Fruit fly (Drosophila melanogaster) whole organism, embryonic: ENCODE measurements around the gene CG10252.
A peak's percentile ranks its signal among the peaks of the same experiment; 100 is the strongest.

ENCODE experiments used
- Atf-2 ChIP-seq: fragments of 200-800 bp; sonication (Bioruptor generic); optimal IDR thresholded peaks from 2 replicates; lab custom pipeline; 2016; ENCODE audit warnings: missing biosample characterization, missing genetic modification characterization
- Atf6 ChIP-seq: fragments of 200-800 bp; sonication (Bioruptor generic); IDR thresholded peaks from 2 replicates; pipeline ENCODE4 v1.3.6; 2022; ENCODE audit warnings: missing biosample characterization, missing genetic modification characterization
- CG10147 ChIP-seq: fragments of 200-800 bp; sonication (Bioruptor generic); optimal IDR thresholded peaks from 2 replicates; lab custom pipeline; 2019; ENCODE audit warnings: missing biosample characterization, mild to moderate bottlenecking, missing genetic modification characterization, moderate library complexity
- CG1024 ChIP-seq: fragments of 200-800 bp; sonication (Bioruptor generic); IDR thresholded peaks from 2 replicates; pipeline ENCODE4 v1.3.6; 2022; ENCODE audit warnings: missing biosample characterization, missing genetic modification characterization
- CG10565 ChIP-seq: fragments of 200-800 bp; sonication (Bioruptor generic); optimal IDR thresholded peaks from 3 replicates; lab custom pipeline; 2016; ENCODE audit warnings: missing biosample characterization, mild to moderate bottlenecking, missing genetic modification characterization
- CG10979 ChIP-seq: fragments of 200-800 bp; sonication (Bioruptor generic); optimal IDR thresholded peaks from 2 replicates; lab custom pipeline; 2018; ENCODE audit warnings: missing biosample characterization, mild to moderate bottlenecking, missing genetic modification characterization, moderate library complexity
- CG11085 ChIP-seq: fragments of 200-800 bp; sonication (Bioruptor generic); IDR thresholded peaks from 2 replicates; pipeline ENCODE4 v1.3.6; 2022; ENCODE audit warnings: missing biosample characterization, missing genetic modification characterization
- CG11560 ChIP-seq: fragments of 200-800 bp; sonication (Bioruptor generic); IDR thresholded peaks from 3 replicates; pipeline ENCODE4 v1.3.6; 2022; ENCODE audit warnings: missing biosample characterization, missing genetic modification characterization
- CG13287 ChIP-seq: fragments of 200-800 bp; sonication (Bioruptor generic); IDR thresholded peaks from 2 replicates; pipeline ENCODE4 v1.3.6; 2022; ENCODE audit warnings: missing biosample characterization, missing genetic modification characterization; ENCODE audit not compliant: partially characterized antibody
- CG14860 ChIP-seq: fragments of 200-800 bp; sonication (Bioruptor generic); IDR thresholded peaks from 3 replicates; pipeline ENCODE4 v1.3.6; 2022; ENCODE audit warnings: missing biosample characterization, missing genetic modification characterization; ENCODE audit not compliant: partially characterized antibody
- CG17328 ChIP-seq: fragments of 200-800 bp; sonication (Bioruptor generic); IDR thresholded peaks from 2 replicates; pipeline ENCODE4 v1.3.6; 2022; ENCODE audit warnings: missing biosample characterization, missing genetic modification characterization
- CG17361 ChIP-seq: fragments of 200-800 bp; sonication (Bioruptor generic); IDR thresholded peaks from 3 replicates; pipeline ENCODE4 v1.3.6; 2022; ENCODE audit warnings: missing biosample characterization, missing genetic modification characterization
- CG30431 ChIP-seq: fragments of 200-800 bp; sonication (Bioruptor generic); optimal IDR thresholded peaks from 2 replicates; lab custom pipeline; 2017; ENCODE audit warnings: missing biosample characterization, missing genetic modification characterization
- CG33557 ChIP-seq: fragments of 200-800 bp; sonication (Bioruptor generic); optimal IDR thresholded peaks from 2 replicates; lab custom pipeline; 2019; ENCODE audit warnings: missing biosample characterization, mild to moderate bottlenecking, missing genetic modification characterization, moderate library complexity
- CG4328 ChIP-seq: fragments of 200-800 bp; sonication (Bioruptor generic); optimal IDR thresholded peaks from 3 replicates; lab custom pipeline; 2017; ENCODE audit warnings: missing biosample characterization, missing genetic modification reagents, missing genetic modification characterization
- CG4404 ChIP-seq: fragments of 200-800 bp; sonication (Bioruptor generic); IDR thresholded peaks from 2 replicates; pipeline ENCODE4 v1.3.6; 2022; ENCODE audit warnings: missing biosample characterization, missing genetic modification characterization
- CG4854 ChIP-seq: fragments of 200-800 bp; sonication (Bioruptor generic); optimal IDR thresholded peaks from 2 replicates; lab custom pipeline; 2016; ENCODE audit warnings: missing biosample characterization, missing genetic modification characterization, inconsistent platforms
- CG6254 ChIP-seq: fragments of 200-800 bp; sonication (Bioruptor generic); optimal IDR thresholded peaks from 3 replicates; lab custom pipeline; 2017; ENCODE audit warnings: mild to moderate bottlenecking, missing biosample characterization, missing genetic modification reagents, missing genetic modification characterization
- CG7556 ChIP-seq: fragments of 200-800 bp; sonication (Bioruptor generic); optimal IDR thresholded peaks from 2 replicates; lab custom pipeline; 2017; ENCODE audit warnings: missing biosample characterization, mild to moderate bottlenecking, missing genetic modification characterization
- CG8765 ChIP-seq: fragments of 200-800 bp; sonication (Bioruptor generic); IDR thresholded peaks from 2 replicates; pipeline ENCODE4 v1.3.6; 2022; ENCODE audit warnings: missing biosample characterization, missing genetic modification characterization
- CG9609 ChIP-seq: fragments of 200-800 bp; sonication (Bioruptor generic); optimal IDR thresholded peaks from 3 replicates; lab custom pipeline; 2016; ENCODE audit warnings: missing biosample characterization, missing genetic modification characterization
- ERR ChIP-seq: fragments of 200-800 bp; sonication (Bioruptor generic); optimal IDR thresholded peaks from 2 replicates; lab custom pipeline; 2016; ENCODE audit warnings: missing biosample characterization, missing genetic modification characterization
- Ets65A ChIP-seq: fragments of 200-800 bp; sonication (Bioruptor generic); peaks from one replicate; lab custom pipeline; 2016; ENCODE audit warnings: missing biosample characterization, missing genetic modification characterization
- GATAe ChIP-seq: fragments of 200-800 bp; sonication (Bioruptor generic); conservative IDR thresholded peaks from 2 replicates; pipeline ENCODE4 v1.3.6; 2022; ENCODE audit warnings: missing biosample characterization, missing genetic modification characterization
- HLH3B ChIP-seq: fragments of 200-800 bp; sonication (Bioruptor generic); IDR thresholded peaks from 2 replicates; pipeline ENCODE4 v1.3.6; 2022; ENCODE audit warnings: missing biosample characterization, missing genetic modification characterization
- Hmr ChIP-seq: fragments of 200-800 bp; sonication (Bioruptor generic); optimal IDR thresholded peaks from 3 replicates; lab custom pipeline; 2017; ENCODE audit warnings: mild to moderate bottlenecking, missing biosample characterization, missing genetic modification reagents, missing genetic modification characterization
- Hsf ChIP-seq: fragments of 200-800 bp; sonication (Bioruptor generic); optimal IDR thresholded peaks from 3 replicates; lab custom pipeline; 2016; ENCODE audit warnings: missing biosample characterization, missing genetic modification characterization
- Jarid2 ChIP-seq: fragments of 200-800 bp; sonication (Bioruptor generic); optimal IDR thresholded peaks from 3 replicates; lab custom pipeline; 2017; ENCODE audit warnings: mild to moderate bottlenecking, missing biosample characterization, missing genetic modification reagents, missing genetic modification characterization
- Lpt ChIP-seq: fragments of >200 bp; optimal IDR thresholded peaks from 2 replicates; lab custom pipeline; 2018; ENCODE audit warnings: missing biosample characterization, missing genetic modification characterization
- Rx ChIP-seq: fragments of 200-800 bp; sonication (Bioruptor generic); IDR thresholded peaks from 2 replicates; pipeline ENCODE4 v1.3.6; 2022; ENCODE audit warnings: missing biosample characterization, missing genetic modification characterization
- Vsx1 ChIP-seq: fragments of 200-800 bp; sonication (Bioruptor generic); optimal IDR thresholded peaks from 2 replicates; lab custom pipeline; 2017; ENCODE audit warnings: missing biosample characterization, mild to moderate bottlenecking, missing genetic modification characterization, missing genetic modification reagents
- bab2 ChIP-seq: fragments of 200-800 bp; sonication (Bioruptor generic); optimal IDR thresholded peaks from 2 replicates; lab custom pipeline; 2016; ENCODE audit warnings: missing biosample characterization, missing genetic modification characterization
- chif ChIP-seq, 2 experiments: fragments of 200-800 bp; sonication (Bioruptor generic); optimal IDR thresholded peaks; 3 replicates each; lab custom pipeline; 2016; ENCODE audit warnings: missing biosample characterization in 2 of 2, missing genetic modification characterization in 2 of 2
- corto ChIP-seq: fragments of 200-800 bp; sonication (Bioruptor generic); optimal IDR thresholded peaks from 2 replicates; lab custom pipeline; 2016; ENCODE audit warnings: missing biosample characterization, mild to moderate bottlenecking, missing genetic modification characterization, moderate library complexity
- da ChIP-seq: fragments of 200-800 bp; sonication (Bioruptor generic); optimal IDR thresholded peaks from 2 replicates; lab custom pipeline; 2016; ENCODE audit warnings: missing biosample characterization, missing genetic modification characterization
- dmrt11E ChIP-seq: fragments of 200-800 bp; sonication (Bioruptor generic); optimal IDR thresholded peaks from 3 replicates; lab custom pipeline; 2018; ENCODE audit warnings: missing biosample characterization, mild to moderate bottlenecking, missing genetic modification characterization, moderate library complexity
- fu2 ChIP-seq: fragments of 200-800 bp; sonication (Bioruptor generic); optimal IDR thresholded peaks from 2 replicates; lab custom pipeline; 2016; ENCODE audit warnings: missing biosample characterization, missing genetic modification characterization
- gt ChIP-seq: fragments of 200-800 bp; sonication (Bioruptor generic); IDR thresholded peaks from 2 replicates; pipeline ENCODE4 v1.3.6; 2022; ENCODE audit warnings: missing biosample characterization, missing genetic modification characterization
- hb ChIP-seq: fragments of 200-800 bp; sonication (Bioruptor generic); IDR thresholded peaks from 3 replicates; pipeline ENCODE4 v1.3.6; 2022; ENCODE audit warnings: missing biosample characterization, missing genetic modification characterization; ENCODE audit not compliant: partially characterized antibody
- inv ChIP-seq: fragments of 200-800 bp; sonication (Bioruptor generic); IDR thresholded peaks from 2 replicates; pipeline ENCODE4 v1.3.6; 2022; ENCODE audit warnings: missing biosample characterization, missing genetic modification characterization; ENCODE audit not compliant: partially characterized antibody
- jigr1 ChIP-seq: fragments of 200-800 bp; sonication (Bioruptor generic); IDR thresholded peaks from 3 replicates; pipeline ENCODE4 v1.3.6; 2022; ENCODE audit warnings: missing biosample characterization, missing genetic modification characterization
- lola ChIP-seq, 3 experiments: fragments of >200 bp in 2 of 3; fragments of 200-800 bp in 1 of 3; sonication (Bioruptor generic) in 1 of 3; optimal IDR thresholded peaks; 2 replicates each; lab custom pipeline; 2017 to 2019; ENCODE audit warnings: missing biosample characterization in 3 of 3, missing genetic modification characterization in 3 of 3, mild to moderate bottlenecking in 1 of 3, moderate library complexity in 1 of 3
- odd ChIP-seq: fragments of 200-800 bp; sonication (Bioruptor generic); optimal IDR thresholded peaks from 2 replicates; lab custom pipeline; 2017; ENCODE audit warnings: missing biosample characterization, mild to moderate bottlenecking, missing genetic modification characterization
- phol ChIP-seq: fragments of 200-800 bp; sonication (Bioruptor generic); optimal IDR thresholded peaks from 3 replicates; lab custom pipeline; 2018; ENCODE audit warnings: missing biosample characterization, mild to moderate bottlenecking, missing genetic modification characterization, moderate library complexity
- pnt ChIP-seq: fragments of 200-800 bp; sonication (Bioruptor generic); optimal IDR thresholded peaks from 3 replicates; lab custom pipeline; 2016; ENCODE audit warnings: missing biosample characterization, missing genetic modification characterization
- scrt ChIP-seq: fragments of 200-800 bp; sonication (Bioruptor generic); optimal IDR thresholded peaks from 2 replicates; lab custom pipeline; 2018; ENCODE audit warnings: missing biosample characterization, mild to moderate bottlenecking, missing genetic modification characterization, moderate library complexity
- sna ChIP-seq: fragments of 200-800 bp; sonication (Bioruptor generic); IDR thresholded peaks from 2 replicates; pipeline ENCODE4 v1.3.6; 2022; ENCODE audit warnings: missing biosample characterization, missing genetic modification characterization; ENCODE audit not compliant: partially characterized antibody
- tap ChIP-seq: fragments of 200-800 bp; optimal IDR thresholded peaks from 3 replicates; lab custom pipeline; 2019; ENCODE audit warnings: missing biosample characterization, mild to moderate bottlenecking, missing genetic modification characterization, moderate library complexity
- tin ChIP-seq: fragments of 200-800 bp; sonication (Bioruptor generic); optimal IDR thresholded peaks from 3 replicates; lab custom pipeline; 2016; ENCODE audit warnings: missing biosample characterization, missing genetic modification characterization
- trh ChIP-seq: fragments of 200-800 bp; sonication (Bioruptor generic); optimal IDR thresholded peaks from 2 replicates; lab custom pipeline; 2016; ENCODE audit warnings: missing biosample characterization, missing genetic modification characterization
- unc-4 ChIP-seq: fragments of 200-800 bp; sonication (Bioruptor generic); IDR thresholded peaks from 2 replicates; pipeline ENCODE4 v1.3.6; 2022; ENCODE audit warnings: missing biosample characterization, missing genetic modification characterization; ENCODE audit not compliant: partially characterized antibody

The CG10252 gene

dm6 chr3R:23721936-23722335 is 25.9 kb upstream of the CG10252 start (continued):
- TF ChIP-seq CG11085 (GFP tag; lab: Robert Waterston, UW) (0 out of 2 replicates have a peak, but pooled peaks have one; percentile 11), GATAe (GFP tag; lab: Robert Waterston, UW) (no peak), odd (GFP tag; lab: Kevin White, UChicago) (no peak), inv (no peak), CG17328 (no peak), Jarid2 (GFP tag; lab: Kevin White, UChicago) (peak; percentile 1), gt (no peak), CG33557 (GFP tag; lab: Kevin White, UChicago) (no peak), unc-4 (GFP tag; lab: Robert Waterston, UW) (no peak), Rx (no peak), CG4854 (GFP tag; lab: Kevin White, UChicago) (no peak), CG4328 (GFP tag; lab: Kevin White, UChicago) (no peak), Vsx1 (GFP tag; lab: Kevin White, UChicago) (no peak), CG11560 (tag; lab: Robert Waterston, UW) (no peak; the same call in 2 of the 3 replicates), CG6254 (GFP tag; lab: Kevin White, UChicago) (no peak), CG1024 (GFP tag; lab: Robert Waterston, UW) (no peak; the same call in 1 of the 2 replicates), CG17361 (GFP tag; lab: Robert Waterston, UW) (peak; percentile 29; the same call in 1 of the 3 replicates), CG7556 (GFP tag; lab: Kevin White, UChicago) (no peak), sna (GFP tag; lab: Robert Waterston, UW) (no peak), jigr1 (GFP tag; lab: Robert Waterston, UW) (peak; percentile 48; the same call in 1 of the 3 replicates), HLH3B (GFP tag; lab: Robert Waterston, UW) (no peak), tin (GFP tag; lab: Kevin White, UChicago) (no peak), lola (GFP tag; optimal IDR thresholded peaks at IDR 0.05; lab: Kevin White, UChicago) (no peak), CG10979 (peak; percentile 24), pnt (GFP tag; lab: Kevin White, UChicago) (no peak), Lpt (GFP tag; lab: Kevin White, UChicago) (no peak), CG13287 (GFP tag; lab: Robert Waterston, UW) (peak; percentile 31; the same call in 1 of the 2 replicates), tap (tag; lab: Kevin White, UChicago) (peak; percentile 22), trh (no peak), Hsf (GFP tag; lab: Kevin White, UChicago) (no peak), CG4404 (no peak), bab2 (GFP tag; lab: Kevin White, UChicago) (no peak), CG10147 (GFP tag; lab: Kevin White, UChicago) (peak; percentile 36), CG30431 (GFP tag; lab: Kevin White, UChicago) (no peak), dmrt11E (tag; lab: Kevin White, UChicago) (no peak), ERR (no peak), phol (tag; lab: Kevin White, UChicago) (peak; percentile 15), fu2 (GFP tag; lab: Kevin White, UChicago) (no peak), CG8765 (GFP tag; lab: Robert Waterston, UW) (no peak), CG10565 (GFP tag; lab: Kevin White, UChicago) (no peak), hb (GFP tag; lab: Robert Waterston, UW) (no peak), corto (GFP tag; lab: Kevin White, UChicago) (no peak), scrt (GFP tag; lab: Kevin White, UChicago) (no peak), CG14860 (GFP tag; lab: Robert Waterston, UW) (no peak), CG9609 (GFP tag; lab: Kevin White, UChicago) (no peak), Atf6 (no peak), da (GFP tag; lab: Kevin White, UChicago) (no peak), Atf-2 (no peak), Ets65A (GFP tag; lab: Kevin White, UChicago) (peak; percentile 91), Hmr (GFP tag; lab: Kevin White, UChicago) (peak; percentile 76), chif (GFP tag; optimal IDR thresholded peaks at IDR 0.05; lab: Kevin White, UChicago) (no peak)
